Fruit fly (Drosophila melanogaster): ENCODE results near the gene CG9098.

DNA sequence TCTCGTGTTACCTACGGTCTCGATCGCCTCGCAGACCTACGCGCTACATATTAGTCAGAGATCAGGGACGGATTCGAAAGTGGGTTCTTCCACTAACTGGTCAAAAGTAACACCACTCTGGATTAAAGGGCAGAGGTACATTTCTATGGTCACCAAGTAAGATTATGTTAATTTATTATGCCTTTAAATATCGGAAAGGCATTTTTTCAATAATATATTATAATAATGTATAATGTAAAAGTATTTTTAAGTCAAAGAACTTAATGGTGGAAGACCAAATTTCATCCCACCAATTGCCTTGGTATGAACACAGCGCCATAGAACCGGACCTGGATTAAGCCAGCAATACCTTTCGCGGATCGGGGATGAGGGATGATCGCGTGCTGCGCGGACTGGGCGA lies 10.7 kb upstream of the CG9098 start:
- TF ChIP-seq CTCF (optimal IDR thresholded peaks at IDR 0.05) (no peak), CG8478 (optimal IDR thresholded peaks at IDR 0.05) (no peak)

All from S2 (cell line).